Worm (Caenorhabditis elegans) whole organism, young adult: Measurements from ENCODE around the gene T26E4.2.

ENCODE experiments used
- B0035.1 ChIP-seq: sonication (generic microtip); optimal IDR thresholded peaks from 2 replicates; lab custom pipeline; 2016; ENCODE audit warnings: missing genetic modification characterization, mild to moderate bottlenecking, missing compliant biosample characterization, missing genotype, missing genetic modification reagents
- C06A6.2 ChIP-seq: fragments of 200-800 bp; sonication (Bioruptor generic); conservative IDR thresholded peaks from 2 replicates; pipeline ENCODE4 v1.3.6; 2022; ENCODE audit warnings: missing genetic modification characterization, missing compliant biosample characterization
- C17E4.6 ChIP-seq: fragments of 200-800 bp; sonication (Bioruptor generic); IDR thresholded peaks from 2 replicates; pipeline ENCODE4 v1.3.6; 2022; ENCODE audit warnings: missing genetic modification reagents, missing genetic modification characterization, missing compliant biosample characterization
- F22D6.2 ChIP-seq: sonication (generic microtip); optimal IDR thresholded peaks from 2 replicates; lab custom pipeline; 2016; ENCODE audit warnings: mild to moderate bottlenecking, missing genetic modification characterization, missing compliant biosample characterization
- F39B2.1 ChIP-seq: fragments of 200-800 bp; sonication (Bioruptor generic); IDR thresholded peaks from 2 replicates; pipeline ENCODE4 v1.3.6; 2022; ENCODE audit warnings: missing genetic modification reagents, missing genetic modification characterization, missing compliant biosample characterization
- F52B5.7 ChIP-seq: sonication (generic microtip); optimal IDR thresholded peaks from 2 replicates; lab custom pipeline; 2016; ENCODE audit warnings: mild to moderate bottlenecking, missing genetic modification characterization, missing compliant biosample characterization
- Y67H2A.10 ChIP-seq: fragments of 200-800 bp; sonication (Bioruptor generic); conservative IDR thresholded peaks from 2 replicates; pipeline ENCODE4 v1.3.6; 2022; ENCODE audit warnings: missing genetic modification reagents, missing genetic modification characterization, missing compliant biosample characterization
- aptf-2 ChIP-seq: fragments of 200-800 bp; sonication (Bioruptor generic); conservative IDR thresholded peaks from 2 replicates; pipeline ENCODE4 v1.3.6; 2022; ENCODE audit warnings: missing genetic modification reagents, missing genetic modification characterization, missing compliant biosample characterization
- atf-7 ChIP-seq: sonication (generic microtip); optimal IDR thresholded peaks from 2 replicates; lab custom pipeline; 2017; ENCODE audit warnings: mild to moderate bottlenecking, missing genetic modification characterization, missing compliant biosample characterization
- athp-1 ChIP-seq: sonication (generic microtip); optimal IDR thresholded peaks from 2 replicates; lab custom pipeline; 2017; ENCODE audit warnings: mild to moderate bottlenecking, missing genetic modification characterization, missing compliant biosample characterization
- attf-6 ChIP-seq: fragments of 200-800 bp; sonication (Bioruptor generic); IDR thresholded peaks from 2 replicates; pipeline ENCODE4 v1.3.6; 2022; ENCODE audit warnings: missing genetic modification reagents, missing genetic modification characterization, missing compliant biosample characterization
- bed-1 ChIP-seq: fragments of 200-800 bp; sonication (Bioruptor generic); IDR thresholded peaks from 2 replicates; pipeline ENCODE4 v1.3.6; 2022; ENCODE audit warnings: missing genetic modification reagents, missing genetic modification characterization, missing compliant biosample characterization
- cebp-1 ChIP-seq, 2 experiments: fragments of 200-800 bp in 1 of 2; sonication (Bioruptor generic) in 1 of 2; sonication (generic microtip) in 1 of 2; IDR thresholded peaks in 1 of 2; optimal IDR thresholded peaks in 1 of 2; 2 replicates each; pipeline versions ENCODE4 v1.3.6 to Lab custom; 2017 to 2022; ENCODE audit warnings: missing compliant biosample characterization in 2 of 2, missing genetic modification characterization in 2 of 2, mild to moderate bottlenecking in 1 of 2, missing genetic modification reagents in 1 of 2, moderate library complexity in 1 of 2
- ceh-100 ChIP-seq: fragments of 200-800 bp; sonication (Bioruptor generic); IDR thresholded peaks from 2 replicates; pipeline ENCODE4 v1.3.6; 2022; ENCODE audit warnings: missing genetic modification reagents, missing genetic modification characterization, missing compliant biosample characterization
- ceh-27 ChIP-seq: fragments of 200-800 bp; sonication (Bioruptor generic); optimal IDR thresholded peaks from 2 replicates; lab custom pipeline; 2018; ENCODE audit warnings: mild to moderate bottlenecking, missing genetic modification characterization, moderate library complexity, missing compliant biosample characterization
- chd-7 ChIP-seq: sonication (generic microtip); optimal IDR thresholded peaks from 2 replicates; lab custom pipeline; 2016; ENCODE audit warnings: mild to moderate bottlenecking, missing genetic modification characterization, moderate library complexity, missing compliant biosample characterization
- die-1 ChIP-seq: sonication (generic microtip); optimal IDR thresholded peaks from 2 replicates; lab custom pipeline; 2016; ENCODE audit warnings: missing genotype, mild to moderate bottlenecking, missing genetic modification characterization, missing compliant biosample characterization
- dpl-1 ChIP-seq: fragments of 150-350 bp; optimal IDR thresholded peaks from 2 replicates; lab custom pipeline; 2014; ENCODE audit warnings: missing biosample characterization, missing genetic modification reagents, missing genetic modification characterization
- hrde-1 ChIP-seq: sonication (generic microtip); optimal IDR thresholded peaks from 2 replicates; lab custom pipeline; 2016; ENCODE audit warnings: missing genetic modification characterization, mild to moderate bottlenecking, missing compliant biosample characterization, moderate library complexity, missing genotype, missing genetic modification reagents, borderline replicate concordance
- lin-26 ChIP-seq: fragments of 200-800 bp; sonication (Bioruptor generic); IDR thresholded peaks from 2 replicates; pipeline ENCODE4 v1.3.6; 2022; ENCODE audit warnings: missing genetic modification reagents, missing genetic modification characterization, missing compliant biosample characterization
- lin-35 ChIP-seq, 3 experiments: fragments of 150-350 bp in 2 of 3; sonication (generic microtip) in 1 of 3; optimal IDR thresholded peaks; 2 replicates each; lab custom pipeline; 2014 to 2018; ENCODE audit warnings: missing biosample characterization in 3 of 3, missing genetic modification characterization in 3 of 3, missing genetic modification reagents in 3 of 3
- madf-8 ChIP-seq: fragments of 200-800 bp; sonication (Bioruptor generic); conservative IDR thresholded peaks from 2 replicates; pipeline ENCODE4 v1.3.6; 2022; ENCODE audit warnings: missing genetic modification reagents, missing genetic modification characterization, missing compliant biosample characterization
- nhr-120 ChIP-seq: fragments of 200-800 bp; sonication (Bioruptor generic); IDR thresholded peaks from 2 replicates; pipeline ENCODE4 v1.3.6; 2022; ENCODE audit warnings: missing genetic modification characterization, missing compliant biosample characterization
- nhr-27 ChIP-seq: fragments of 200-800 bp; sonication (Bioruptor generic); optimal IDR thresholded peaks from 2 replicates; lab custom pipeline; 2018; ENCODE audit warnings: mild to moderate bottlenecking, missing genetic modification characterization, moderate library complexity, missing compliant biosample characterization
- nhr-80 ChIP-seq: sonication (generic microtip); optimal IDR thresholded peaks from 2 replicates; lab custom pipeline; 2016; ENCODE audit warnings: missing genetic modification characterization, missing compliant biosample characterization
- nhr-90 ChIP-seq: sonication (generic microtip); optimal IDR thresholded peaks from 2 replicates; lab custom pipeline; 2016; ENCODE audit warnings: missing genotype, mild to moderate bottlenecking, missing genetic modification characterization, missing compliant biosample characterization
- rpc-1 ChIP-seq, 2 experiments: fragments of 150-350 bp in 1 of 2; sonication (generic microtip) in 1 of 2; optimal IDR thresholded peaks; 2 replicates each; lab custom pipeline; 2014 to 2018; ENCODE audit warnings: missing biosample characterization in 1 of 2, missing genetic modification characterization in 1 of 2, missing genetic modification reagents in 1 of 2, missing genotype in 1 of 2
- sea-2 ChIP-seq: fragments of 200-800 bp; sonication (Bioruptor generic); IDR thresholded peaks from 2 replicates; pipeline ENCODE4 v1.3.6; 2022; ENCODE audit warnings: missing genetic modification characterization, missing compliant biosample characterization
- snpc-1.3 ChIP-seq: sonication (generic microtip); optimal IDR thresholded peaks from 2 replicates; lab custom pipeline; 2017; ENCODE audit warnings: missing genetic modification characterization, mild to moderate bottlenecking, missing compliant biosample characterization, antibody characterized with exemption, moderate library complexity, missing genotype, missing genetic modification reagents; ENCODE audit not compliant: insufficient read depth
- somi-1 ChIP-seq: fragments of 200-800 bp; sonication (Bioruptor generic); optimal IDR thresholded peaks from 2 replicates; lab custom pipeline; 2018; ENCODE audit warnings: mild to moderate bottlenecking, missing genetic modification characterization, missing compliant biosample characterization
- tlf-1 ChIP-seq: fragments of 200-800 bp; sonication (Bioruptor generic); optimal IDR thresholded peaks from 2 replicates; lab custom pipeline; 2018; ENCODE audit warnings: mild to moderate bottlenecking, missing genetic modification characterization, missing compliant biosample characterization
- zfh-2 ChIP-seq: fragments of 200-800 bp; sonication (Bioruptor generic); conservative IDR thresholded peaks from 2 replicates; pipeline ENCODE4 v1.3.6; 2022; ENCODE audit warnings: missing genetic modification reagents, missing genetic modification characterization, missing compliant biosample characterization
- ztf-18 ChIP-seq: sonication (generic microtip); optimal IDR thresholded peaks from 2 replicates; lab custom pipeline; 2016; ENCODE audit warnings: missing genotype, mild to moderate bottlenecking, missing genetic modification characterization, missing compliant biosample characterization
- ztf-22 ChIP-seq: fragments of 200-800 bp; sonication (Bioruptor generic); optimal IDR thresholded peaks from 2 replicates; lab custom pipeline; 2018; ENCODE audit warnings: mild to moderate bottlenecking, missing genetic modification characterization, moderate library complexity, missing compliant biosample characterization
- ztf-25 ChIP-seq: fragments of 200-800 bp; sonication (Bioruptor generic); IDR thresholded peaks from 2 replicates; pipeline ENCODE4 v1.3.6; 2022; ENCODE audit warnings: missing genetic modification reagents, missing genetic modification characterization, missing compliant biosample characterization

The T26E4.2 gene

ce11 chrV:15773141-15773540, 8.0 kb upstream of the T26E4.2 start, which contains the start of gene nhr-60:
nhr-60 (minus strand) TSS chrV:15773241.
- TF ChIP-seq dpl-1: no peak
- no peak for TF ChIP-seq C06A6.2
- TF ChIP-seq lin-26 (GFP tag; lab: Robert Waterston, UW): no peak
- no peak for TF ChIP-seq die-1 (tag; lab: Kevin White, UChicago)
- TF ChIP-seq C17E4.6 (GFP tag; lab: Robert Waterston, UW): no peak
- TF ChIP-seq ceh-100 (GFP tag; lab: Robert Waterston, UW): no peak
- no peak for TF ChIP-seq hrde-1 (tag; lab: Kevin White, UChicago)
- TF ChIP-seq F39B2.1 (GFP tag; lab: Robert Waterston, UW): no peak
- TF ChIP-seq ceh-27 (GFP tag; lab: Kevin White, UChicago): no peak
- TF ChIP-seq chd-7 (tag; lab: Kevin White, UChicago): no peak
- no peak for TF ChIP-seq F52B5.7
- no peak for TF ChIP-seq F22D6.2

- TF ChIP-seq madf-8 (GFP tag; lab: Robert Waterston, UW) (no peak), tlf-1 (no peak), dpl-1 (no peak), zfh-2 (GFP tag; lab: Robert Waterston, UW) (no peak), rpc-1 (optimal IDR thresholded peaks at IDR 0.05; lab: Kevin White, UChicago) (no peak), rpc-1 (tag; optimal IDR thresholded peaks at IDR 0.05; lab: Kevin White, UChicago) (no peak), lin-26 (GFP tag; lab: Robert Waterston, UW) (no peak), ztf-18 (tag; lab: Kevin White, UChicago) (no peak), F52B5.7 (no peak), Y67H2A.10 (no peak), lin-35 (GFP tag; optimal IDR thresholded peaks at IDR 0.05; lab: Kevin White, UChicago) (no peak), snpc-1.3 (tag; lab: Kevin White, UChicago) (no peak), nhr-27 (no peak), nhr-90 (no peak), attf-6 (GFP tag; lab: Robert Waterston, UW) (no peak), B0035.1 (tag; lab: Kevin White, UChicago) (no peak)
These were observed 7.2 kb upstream of the T26E4.2 start for ce11 chrV:15773941-15774340.

- no peak for TF ChIP-seq bed-1
- TF ChIP-seq athp-1 (tag; lab: Kevin White, UChicago): no peak
- TF ChIP-seq Y67H2A.10: no peak
- TF ChIP-seq somi-1: no peak
- TF ChIP-seq aptf-2 (GFP tag; lab: Robert Waterston, UW): no peak
- TF ChIP-seq nhr-120 (GFP tag; lab: Robert Waterston, UW): no peak
- no peak for TF ChIP-seq nhr-80 (tag; lab: Kevin White, UChicago)
- no peak for TF ChIP-seq ztf-25 (GFP tag; lab: Robert Waterston, UW)
- no peak for TF ChIP-seq cebp-1 (GFP tag; IDR thresholded peaks at IDR 0.05; lab: Robert Waterston, UW)
- no peak for TF ChIP-seq cebp-1 (tag; optimal IDR thresholded peaks at IDR 0.05; lab: Kevin White, UChicago)
- no peak for TF ChIP-seq sea-2 (GFP tag; lab: Robert Waterston, UW)
- no peak for TF ChIP-seq F52B5.7
- no peak for TF ChIP-seq atf-7 (tag; lab: Kevin White, UChicago)
- no peak for TF ChIP-seq ztf-22 (GFP tag; lab: Kevin White, UChicago)
These were observed 4.5 kb upstream of the T26E4.2 start, which contains the start of gene nhr-283 for ce11 chrV:15776651-15777050. nhr-283 (minus strand) TSS chrV:15776751.
